Worm (Caenorhabditis elegans): ENCODE measurements around the gene ckk-1.

DNA sequence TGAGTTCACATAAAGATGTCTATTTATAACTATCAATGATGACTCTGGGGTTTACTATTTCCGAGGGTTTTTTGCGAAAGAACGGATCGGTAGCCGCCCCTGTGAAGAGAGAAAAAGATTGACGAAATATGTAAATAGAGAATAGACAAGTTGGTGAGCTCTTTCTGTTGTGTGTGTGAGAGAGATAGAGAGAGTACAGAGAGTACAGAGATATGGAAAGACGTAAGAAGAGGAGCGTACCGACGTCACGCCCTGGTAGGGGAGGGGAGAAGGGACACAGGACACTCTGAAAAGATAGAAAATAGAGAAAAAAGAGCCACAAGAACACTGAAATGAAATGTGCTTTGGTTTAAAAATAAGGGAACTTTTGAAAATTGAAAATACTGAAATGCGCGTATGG is 53.0 kb downstream of the ckk-1 start:
- TF ChIP-seq F23B12.7 (tag; optimal IDR thresholded peaks at IDR 0.05; ENCODE audit: insufficient read depth) (no peak), ceh-58 (GFP tag; IDR thresholded peaks at IDR 0.05) (no peak), tbx-9 (tag; optimal IDR thresholded peaks at IDR 0.05; ENCODE audit: borderline replicate concordance) (no peak), Y79H2A.3 (GFP tag; conservative IDR thresholded peaks at IDR 0.05) (no peak), Y56A3A.18 (GFP tag; IDR thresholded peaks at IDR 0.05) (no peak), C17E4.6 (GFP tag; IDR thresholded peaks at IDR 0.05) (no peak), madf-10 (tag; optimal IDR thresholded peaks at IDR 0.05) (no peak), attf-6 (GFP tag; IDR thresholded peaks at IDR 0.05) (no peak), mes-4 (tag; optimal IDR thresholded peaks at IDR 0.05) (no peak), snpc-4 (GFP tag; optimal IDR thresholded peaks at IDR 0.05) (no peak), snpc-4 (tag; optimal IDR thresholded peaks at IDR 0.05) (no peak), efl-1 (GFP tag; optimal IDR thresholded peaks at IDR 0.05) (no peak), F33H1.4 (GFP tag; IDR thresholded peaks at IDR 0.05) (no peak), hlh-12 (tag; optimal IDR thresholded peaks at IDR 0.05) (no peak), snpc-1.1 (tag; optimal IDR thresholded peaks at IDR 0.05; ENCODE audit: insufficient read depth) (no peak)
